Worm (Caenorhabditis elegans) whole organism, midembryonic: ENCODE measurements around the gene kbp-1.

Experiments used
- T22C8.4 ChIP-seq: fragments of 200-800 bp; sonication (Bioruptor generic); IDR thresholded peaks from 2 replicates; pipeline ENCODE4 v1.3.6; 2022; ENCODE audit warnings: missing genetic modification characterization, missing compliant biosample characterization
- cog-1 ChIP-seq: sonication (generic microtip); optimal IDR thresholded peaks from 2 replicates; lab custom pipeline; 2016; ENCODE audit warnings: missing genetic modification characterization, missing compliant biosample characterization
- flt-1 ChIP-seq: fragments of 200-800 bp; sonication (Bioruptor generic); IDR thresholded peaks from 2 replicates; pipeline ENCODE4 v1.3.6; 2022; ENCODE audit warnings: missing genetic modification characterization, missing compliant biosample characterization
- klf-2 ChIP-seq: fragments of 200-800 bp; sonication (Bioruptor generic); conservative IDR thresholded peaks from 2 replicates; pipeline ENCODE4 v1.3.6; 2022; ENCODE audit warnings: missing genetic modification reagents, missing genetic modification characterization, missing compliant biosample characterization
- med-1 ChIP-seq: sonication (generic microtip); optimal IDR thresholded peaks from 2 replicates; lab custom pipeline; 2017; ENCODE audit warnings: missing genetic modification characterization, mild to moderate bottlenecking, missing compliant biosample characterization, antibody characterized with exemption, missing genetic modification reagents; ENCODE audit not compliant: insufficient read depth
- ref-1 ChIP-seq: fragments of 200-800 bp; sonication (Bioruptor generic); conservative IDR thresholded peaks from 2 replicates; pipeline ENCODE4 v1.3.6; 2022; ENCODE audit warnings: missing genetic modification reagents, missing genetic modification characterization, missing compliant biosample characterization
- tab-1 ChIP-seq: fragments of 200-800 bp; sonication (Bioruptor generic); IDR thresholded peaks from 2 replicates; pipeline ENCODE4 v1.3.6; 2022; ENCODE audit warnings: missing genetic modification characterization, missing compliant biosample characterization
- ztf-23 ChIP-seq: fragments of 200-800 bp; sonication (Bioruptor generic); IDR thresholded peaks from 2 replicates; pipeline ENCODE4 v1.3.6; 2022; ENCODE audit warnings: missing genetic modification reagents, missing genetic modification characterization, missing compliant biosample characterization
- ztf-29 ChIP-seq: fragments of 200-800 bp; sonication (Bioruptor generic); IDR thresholded peaks from 2 replicates; pipeline ENCODE4 v1.3.6; 2022; ENCODE audit warnings: missing genetic modification reagents, missing genetic modification characterization, missing compliant biosample characterization

Gene kbp-1

ce11 chrIII:6869268-6869667 lies at the start of gene kbp-1, which contains the start of gene cra-1:
Gene kbp-1, plus strand, starts transcription at chrIII:6869633.
Gene cra-1, minus strand, starts transcription at chrIII:6869460.
- TF ChIP-seq flt-1 (GFP tag; lab: Robert Waterston, UW) (no peak), ztf-29 (no peak), ztf-23 (GFP tag; lab: Robert Waterston, UW) (no peak), ref-1 (GFP tag; lab: Robert Waterston, UW) (no peak), T22C8.4 (GFP tag; lab: Robert Waterston, UW) (no peak), med-1 (GFP tag; lab: Kevin White, UChicago) (no peak), klf-2 (GFP tag; lab: Robert Waterston, UW) (no peak), cog-1 (tag; lab: Kevin White, UChicago) (no peak), tab-1 (no peak)

ce11 chrIII:6820343-6820985 lies 49.0 kb upstream of the kbp-1 start, which contains the start of gene ten-1:
Gene ten-1, plus strand, starts transcription at chrIII:6820935.
- TF ChIP-seq ztf-23 (GFP tag; lab: Robert Waterston, UW) (no peak), T22C8.4 (GFP tag; lab: Robert Waterston, UW) (no peak), flt-1 (GFP tag; lab: Robert Waterston, UW) (no peak), klf-2 (GFP tag; lab: Robert Waterston, UW) (no peak), ref-1 (GFP tag; lab: Robert Waterston, UW) (no peak), tab-1 (no peak), med-1 (GFP tag; lab: Kevin White, UChicago) (no peak), ztf-29 (no peak), cog-1 (tag; lab: Kevin White, UChicago) (no peak)

ce11 chrIII:6822790-6823189 lies 46.6 kb upstream of the kbp-1 start:
- TF ChIP-seq flt-1 (GFP tag; lab: Robert Waterston, UW), result no peak
- TF ChIP-seq ztf-23 (GFP tag; lab: Robert Waterston, UW), result no peak
- TF ChIP-seq klf-2 (GFP tag; lab: Robert Waterston, UW), result no peak
- no peak for TF ChIP-seq T22C8.4 (GFP tag; lab: Robert Waterston, UW)
- TF ChIP-seq ref-1 (GFP tag; lab: Robert Waterston, UW), result no peak
- no peak for TF ChIP-seq tab-1
- TF ChIP-seq med-1 (GFP tag; lab: Kevin White, UChicago), result no peak
- no peak for TF ChIP-seq cog-1 (tag; lab: Kevin White, UChicago)
- TF ChIP-seq ztf-29, result no peak

- TF ChIP-seq flt-1 (GFP tag; lab: Robert Waterston, UW) (0 out of 2 replicates have a peak, but pooled peaks have one; percentile 47), ztf-29 (no peak)
Observed at ce11 chrIII:6826137-6826536, 43.3 kb upstream of the kbp-1 start.

- TF ChIP-seq ztf-29 (no peak), flt-1 (GFP tag; lab: Robert Waterston, UW) (no peak), med-1 (GFP tag; lab: Kevin White, UChicago) (no peak), T22C8.4 (GFP tag; lab: Robert Waterston, UW) (no peak)
Observed at ce11 chrIII:6831312-6831711, 38.1 kb upstream of the kbp-1 start.

ce11 chrIII:6837320-6837719 lies 32.1 kb upstream of the kbp-1 start:
- TF ChIP-seq flt-1 (GFP tag; lab: Robert Waterston, UW) (no peak), tab-1 (no peak), T22C8.4 (GFP tag; lab: Robert Waterston, UW) (no peak), ztf-29 (no peak), ztf-23 (GFP tag; lab: Robert Waterston, UW) (no peak), med-1 (GFP tag; lab: Kevin White, UChicago) (no peak), ref-1 (GFP tag; lab: Robert Waterston, UW) (no peak), cog-1 (tag; lab: Kevin White, UChicago) (no peak), klf-2 (GFP tag; lab: Robert Waterston, UW) (no peak)

ce11 chrIII:6839091-6839490 lies 30.3 kb upstream of the kbp-1 start:
- TF ChIP-seq flt-1 (GFP tag; lab: Robert Waterston, UW) (no peak), med-1 (GFP tag; lab: Kevin White, UChicago) (no peak), klf-2 (GFP tag; lab: Robert Waterston, UW) (no peak), T22C8.4 (GFP tag; lab: Robert Waterston, UW) (no peak), ztf-23 (GFP tag; lab: Robert Waterston, UW) (no peak)

ce11 chrIII:6848654-6849204 lies 20.7 kb upstream of the kbp-1 start, which contains the start of gene dhhc-5:
Gene dhhc-5, minus strand, starts transcription at chrIII:6849059.
- TF ChIP-seq klf-2 (GFP tag; lab: Robert Waterston, UW) (no peak), T22C8.4 (GFP tag; lab: Robert Waterston, UW) (no peak)

ce11 chrIII:6850255-6850654 lies 19.2 kb upstream of the kbp-1 start, which contains the start of gene srv-1:
Gene srv-1, plus strand, starts transcription at chrIII:6850385.
- no peak for TF ChIP-seq ref-1 (GFP tag; lab: Robert Waterston, UW)
- no peak for TF ChIP-seq klf-2 (GFP tag; lab: Robert Waterston, UW)
- TF ChIP-seq cog-1 (tag; lab: Kevin White, UChicago), result no peak
- TF ChIP-seq flt-1 (GFP tag; lab: Robert Waterston, UW), result no peak
- no peak for TF ChIP-seq med-1 (GFP tag; lab: Kevin White, UChicago)
- no peak for TF ChIP-seq T22C8.4 (GFP tag; lab: Robert Waterston, UW)
- no peak for TF ChIP-seq ztf-29
- TF ChIP-seq ztf-23 (GFP tag; lab: Robert Waterston, UW), result no peak
- no peak for TF ChIP-seq tab-1

ce11 chrIII:6856709-6857108 lies 12.7 kb upstream of the kbp-1 start, which contains the start of gene zak-1:
Gene zak-1, minus strand, starts transcription at chrIII:6856809.
- TF ChIP-seq cog-1 (tag; lab: Kevin White, UChicago) (no peak), flt-1 (GFP tag; lab: Robert Waterston, UW) (no peak), ref-1 (GFP tag; lab: Robert Waterston, UW) (no peak), tab-1 (no peak), ztf-29 (no peak), T22C8.4 (GFP tag; lab: Robert Waterston, UW) (no peak), klf-2 (GFP tag; lab: Robert Waterston, UW) (no peak), ztf-23 (GFP tag; lab: Robert Waterston, UW) (no peak), med-1 (GFP tag; lab: Kevin White, UChicago) (no peak)
